Worm (Caenorhabditis elegans) whole organism, L3 larva: ENCODE results near the gene exc-12.

Experiments
- R02D3.7 ChIP-seq: fragments of 150-350 bp; optimal IDR thresholded peaks from 2 replicates; lab custom pipeline; 2014; ENCODE audit warnings: missing biosample characterization, missing genetic modification characterization
- ZK546.5 ChIP-seq: sonication (generic microtip); optimal IDR thresholded peaks from 2 replicates; lab custom pipeline; 2017; ENCODE audit warnings: missing biosample characterization, missing genetic modification characterization
- ama-1 ChIP-seq: fragments of 150-350 bp; optimal IDR thresholded peaks from 2 replicates; lab custom pipeline; 2018
- elt-1 ChIP-seq: fragments of 150-350 bp; optimal IDR thresholded peaks from 2 replicates; lab custom pipeline; 2014; ENCODE audit warnings: missing biosample characterization, missing genetic modification characterization
- fos-1 ChIP-seq: fragments of 150-350 bp; optimal IDR thresholded peaks from 2 replicates; lab custom pipeline; 2014; ENCODE audit warnings: missing biosample characterization, missing genetic modification characterization
- jun-1 ChIP-seq: fragments of 150-350 bp; optimal IDR thresholded peaks from 2 replicates; lab custom pipeline; 2014; ENCODE audit warnings: missing biosample characterization, missing genetic modification reagents, missing genetic modification characterization
- lin-15B ChIP-seq: fragments of 150-350 bp; optimal IDR thresholded peaks from 2 replicates; lab custom pipeline; 2014; ENCODE audit warnings: missing biosample characterization, missing genetic modification characterization
- nfya-1 ChIP-seq: sonication (generic microtip); optimal IDR thresholded peaks from 2 replicates; lab custom pipeline; 2017; ENCODE audit warnings: missing genetic modification characterization, mild to moderate bottlenecking, missing compliant biosample characterization, antibody characterized with exemption, moderate library complexity; ENCODE audit not compliant: insufficient read depth
- nhr-12 ChIP-seq: fragments of 150-350 bp; optimal IDR thresholded peaks from 2 replicates; lab custom pipeline; 2014; ENCODE audit warnings: missing biosample characterization, missing genetic modification characterization
- unc-39 ChIP-seq: sonication (generic microtip); optimal IDR thresholded peaks from 4 replicates; lab custom pipeline; 2017; ENCODE audit warnings: missing biosample characterization, missing genetic modification characterization
- ztf-4 ChIP-seq: fragments of 150-350 bp; optimal IDR thresholded peaks from 2 replicates; lab custom pipeline; 2014; ENCODE audit warnings: missing biosample characterization, missing genetic modification characterization

ce11 chrIII:13556039-13556438 is 14.2 kb downstream of the exc-12 start:
- TF ChIP-seq nhr-12 (tag; lab: Kevin White, UChicago) (no peak), ZK546.5 (no peak), ama-1 (lab: Kevin White, UChicago) (no peak), lin-15B (tag; lab: Kevin White, UChicago) (no peak), unc-39 (tag; lab: Kevin White, UChicago) (no peak), nfya-1 (no peak), ztf-4 (tag; lab: Kevin White, UChicago) (no peak), fos-1 (tag; lab: Kevin White, UChicago) (no peak), jun-1 (no peak), R02D3.7 (tag; lab: Kevin White, UChicago) (no peak), elt-1 (tag; lab: Kevin White, UChicago) (no peak)
